Worm (Caenorhabditis elegans) whole organism, L3 larva: ENCODE data around the gene Y2H9A.6.

ENCODE experiments used
- aly-2 ChIP-seq: fragments of 150-350 bp; optimal IDR thresholded peaks from 2 replicates; lab custom pipeline; 2014; ENCODE audit warnings: missing biosample characterization, missing genetic modification characterization
- ceh-9 ChIP-seq: sonication (generic microtip); optimal IDR thresholded peaks from 2 replicates; lab custom pipeline; 2018; ENCODE audit warnings: missing biosample characterization, missing genetic modification characterization
- daf-12 ChIP-seq: fragments of 150-350 bp; optimal IDR thresholded peaks from 2 replicates; lab custom pipeline; 2014; ENCODE audit warnings: missing biosample characterization, missing genetic modification reagents, missing genetic modification characterization
- elt-2 ChIP-seq: sonication (generic microtip); optimal IDR thresholded peaks from 2 replicates; lab custom pipeline; 2016; ENCODE audit warnings: missing genetic modification reagents, mild to moderate bottlenecking, missing genetic modification characterization, missing compliant biosample characterization
- lsy-12 ChIP-seq: sonication (generic microtip); optimal IDR thresholded peaks from 2 replicates; lab custom pipeline; 2016; ENCODE audit warnings: mild to moderate bottlenecking, missing genetic modification characterization, missing compliant biosample characterization
- mml-1 ChIP-seq: fragments of 150-350 bp; sonication (generic microtip); optimal IDR thresholded peaks from 3 replicates; lab custom pipeline; 2014; ENCODE audit warnings: missing biosample characterization, missing genetic modification characterization
- nhr-11 ChIP-seq: fragments of 150-350 bp; optimal IDR thresholded peaks from 2 replicates; lab custom pipeline; 2014; ENCODE audit warnings: missing biosample characterization, missing genetic modification characterization
- nhr-12 ChIP-seq: fragments of 150-350 bp; optimal IDR thresholded peaks from 2 replicates; lab custom pipeline; 2014; ENCODE audit warnings: missing biosample characterization, missing genetic modification characterization
- nhr-76 ChIP-seq: fragments of 150-350 bp; sonication (generic microtip); optimal IDR thresholded peaks from 5 replicates; lab custom pipeline; 2014; ENCODE audit warnings: missing biosample characterization, missing genetic modification characterization
- nhr-77 ChIP-seq: fragments of 150-350 bp; optimal IDR thresholded peaks from 2 replicates; lab custom pipeline; 2014; ENCODE audit warnings: missing biosample characterization, missing genetic modification characterization
- pqm-1 ChIP-seq: fragments of 150-350 bp; optimal IDR thresholded peaks from 2 replicates; lab custom pipeline; 2017; ENCODE audit warnings: missing biosample characterization, missing genetic modification characterization, inconsistent platforms
- snpc-4 ChIP-seq: fragments of 150-350 bp; optimal IDR thresholded peaks from 2 replicates; lab custom pipeline; 2014; ENCODE audit warnings: missing biosample characterization, missing genetic modification characterization
- tbx-2 ChIP-seq: sonication (generic microtip); optimal IDR thresholded peaks from 2 replicates; lab custom pipeline; 2016; ENCODE audit warnings: mild to moderate bottlenecking, missing genetic modification characterization, missing compliant biosample characterization
- ztf-4 ChIP-seq: fragments of 150-350 bp; optimal IDR thresholded peaks from 2 replicates; lab custom pipeline; 2014; ENCODE audit warnings: missing biosample characterization, missing genetic modification characterization

DNA sequence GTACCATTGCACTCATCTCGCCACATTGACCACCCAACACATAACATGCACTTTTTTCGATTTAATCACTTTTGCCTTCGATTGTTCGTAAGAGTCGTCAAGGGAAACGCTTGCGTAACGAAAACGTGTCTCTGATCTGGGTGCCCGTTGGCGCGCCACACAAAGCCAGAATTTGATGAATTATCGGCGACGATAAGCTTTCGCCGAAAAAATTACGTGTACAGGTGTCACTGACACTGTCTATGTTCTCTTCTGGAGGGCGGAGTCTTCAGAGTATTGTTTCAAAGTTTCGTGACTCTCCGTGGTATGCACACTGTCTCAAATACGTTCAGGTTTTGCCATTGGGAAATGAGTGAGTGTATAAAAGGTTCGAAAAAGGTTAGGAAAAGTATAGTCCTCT lies 32.9 kb upstream of the Y2H9A.6 start, which contains the start of gene F53F1.4:
- TF ChIP-seq nhr-11 (tag; lab: Kevin White, UChicago) (no peak), ztf-4 (tag; lab: Kevin White, UChicago) (no peak), nhr-77 (tag; lab: Kevin White, UChicago) (no peak), tbx-2 (tag; lab: Kevin White, UChicago) (no peak), snpc-4 (no peak), daf-12 (no peak), nhr-76 (tag; lab: Kevin White, UChicago) (no peak), aly-2 (tag; lab: Kevin White, UChicago) (no peak), pqm-1 (tag; lab: Kevin White, UChicago) (no peak), elt-2 (no peak), ceh-9 (tag; lab: Kevin White, UChicago) (no peak), mml-1 (tag; lab: Kevin White, UChicago) (no peak), nhr-12 (tag; lab: Kevin White, UChicago) (no peak), lsy-12 (tag; lab: Kevin White, UChicago) (no peak)
